Worm (Caenorhabditis elegans): ENCODE results near the gene garr-1.
A peak's percentile ranks its signal among the peaks of the same experiment; 100 is the strongest.
"Not testable (repeated sequence)": the region's sequence is repeated elsewhere in the genome, so short reads cannot be mapped to it uniquely, and the experiment has no call there.

Gene garr-1

DNA sequence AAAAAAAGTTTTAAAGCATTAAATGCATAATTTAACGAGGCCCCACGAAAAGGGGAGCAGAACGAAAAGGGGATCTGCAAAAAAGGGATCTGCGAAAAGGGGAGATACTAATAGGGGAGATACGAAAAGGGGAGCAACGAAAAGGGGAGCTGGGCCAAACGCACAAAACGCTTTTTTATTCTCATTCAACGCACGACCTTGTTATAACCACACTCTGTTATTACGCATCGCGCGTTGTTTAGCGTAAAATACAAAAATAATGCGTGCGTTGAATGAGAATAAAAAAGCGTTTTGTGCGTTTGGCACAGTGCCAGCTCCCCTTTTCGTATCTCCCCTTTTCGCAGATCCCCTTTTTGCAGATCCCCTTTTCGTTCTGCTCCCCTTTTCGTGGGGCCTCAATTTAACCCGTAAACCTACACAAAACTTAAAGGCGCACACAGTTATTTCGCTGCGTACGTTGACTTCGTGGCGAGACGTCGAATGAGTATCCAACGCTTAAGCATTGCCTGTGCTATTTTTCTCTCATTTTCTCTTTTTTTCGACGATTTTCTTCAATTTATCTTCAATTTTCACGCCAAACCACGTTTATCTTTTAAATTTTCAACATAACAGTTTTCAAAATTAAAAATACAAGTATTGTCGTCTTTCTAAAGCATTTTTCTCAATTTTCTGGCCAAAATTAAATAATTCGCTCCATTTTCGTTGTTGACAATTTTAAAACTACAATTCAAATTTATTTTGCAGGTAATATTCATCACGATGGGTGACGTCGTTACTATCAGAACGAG lies 40.6 kb upstream of the garr-1 start, which contains the start of gene rps-24:
Gene rps-24, plus strand, starts transcription at position 738 of the 788 bp plus-strand sequence.
- TF ChIP-seq fos-1 (tag; optimal IDR thresholded peaks at IDR 0.05) = peak; percentile 76
- peak; percentile 15 for TF ChIP-seq ama-1 (optimal IDR thresholded peaks at IDR 0.05)
- TF ChIP-seq gmeb-1 (tag; optimal IDR thresholded peaks at IDR 0.05) = peak; percentile 80
- peak; percentile 81 for TF ChIP-seq nhr-21 (tag; optimal IDR thresholded peaks at IDR 0.05)
- peak; percentile 95 for TF ChIP-seq nhr-129 (tag; optimal IDR thresholded peaks at IDR 0.05)
- TF ChIP-seq lin-13 (GFP tag; optimal IDR thresholded peaks at IDR 0.05) = peak; percentile 93
- peak; percentile 0 to 38 for TF ChIP-seq mdl-1 (tag; optimal IDR thresholded peaks at IDR 0.05)
- peak; percentile 86 for TF ChIP-seq sma-9 (GFP tag; optimal IDR thresholded peaks at IDR 0.05)
- TF ChIP-seq sma-9 (tag; optimal IDR thresholded peaks at IDR 0.05) = not testable (repeated sequence)
- peak; percentile 64 for TF ChIP-seq ztf-4 (tag; optimal IDR thresholded peaks at IDR 0.05)
- peak; percentile 80 for TF ChIP-seq sem-4 (tag; optimal IDR thresholded peaks at IDR 0.05)
- peak; percentile 83 for TF ChIP-seq Y55F3AM.14 (GFP tag; optimal IDR thresholded peaks at IDR 0.05)
- peak; percentile 88 for TF ChIP-seq C34F6.9 (tag; optimal IDR thresholded peaks at IDR 0.05)
- peak; percentile 49 for TF ChIP-seq blmp-1 (tag; optimal IDR thresholded peaks at IDR 0.05; ENCODE audit: insufficient read depth)
- TF ChIP-seq nhr-77 (tag; optimal IDR thresholded peaks at IDR 0.05) = peak; percentile 28
- peak; percentile 94 for TF ChIP-seq F13H6.1 (tag; optimal IDR thresholded peaks at IDR 0.05)
- peak; percentile 93 for TF ChIP-seq crh-2 (tag; optimal IDR thresholded peaks at IDR 0.05)
- peak; percentile 97 for TF ChIP-seq unc-55 (GFP tag; optimal IDR thresholded peaks at IDR 0.05)
- TF ChIP-seq lin-39 (tag; optimal IDR thresholded peaks at IDR 0.05) = peak; percentile 44
- TF ChIP-seq nhr-6 (tag; optimal IDR thresholded peaks at IDR 0.05) = peak; percentile 80
- peak; percentile 86 to 94 for TF ChIP-seq lsy-2 (tag; optimal IDR thresholded peaks at IDR 0.05)
- TF ChIP-seq snpc-4 (tag; optimal IDR thresholded peaks at IDR 0.05) = peak; percentile 64
- peak; percentile 53 for TF ChIP-seq zag-1 (tag; optimal IDR thresholded peaks at IDR 0.05)
- peak; percentile 51 for TF ChIP-seq ceh-82 (tag; optimal IDR thresholded peaks at IDR 0.05)
- TF ChIP-seq lin-11 (tag; optimal IDR thresholded peaks at IDR 0.05) = peak; percentile 60
- TF ChIP-seq egl-27 (tag; optimal IDR thresholded peaks at IDR 0.05) = peak; percentile 69
- TF ChIP-seq sma-3 (GFP tag; optimal IDR thresholded peaks at IDR 0.05) = peak; percentile 97
- TF ChIP-seq R02D3.7 (tag; optimal IDR thresholded peaks at IDR 0.05) = peak; percentile 86
- peak; percentile 65 for TF ChIP-seq ZK546.5 (tag; optimal IDR thresholded peaks at IDR 0.05)
- peak; percentile 87 for TF ChIP-seq mab-5 (tag; optimal IDR thresholded peaks at IDR 0.05)
- peak; percentile 81 for TF ChIP-seq nhr-25 (tag; optimal IDR thresholded peaks at IDR 0.05)

DNA sequence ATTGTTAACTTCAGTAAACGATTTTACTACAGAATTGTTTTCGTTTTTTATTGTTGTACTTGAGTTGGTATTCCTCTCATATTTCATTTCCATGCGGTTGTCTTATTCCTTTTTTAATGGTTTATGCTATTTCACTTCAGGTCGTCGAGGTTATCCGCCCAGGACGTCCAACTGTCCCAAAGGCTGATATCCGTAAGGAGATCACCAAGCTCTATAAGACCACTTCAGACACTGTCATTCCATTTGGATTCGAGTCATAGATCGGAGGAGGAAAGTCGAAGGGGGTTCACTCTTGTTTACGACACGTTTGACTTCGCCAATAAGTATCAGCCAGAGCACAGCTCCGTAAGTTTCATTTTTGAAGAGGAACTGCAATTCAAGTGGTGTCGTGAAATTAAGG lies 39.4 kb upstream of the garr-1 start, which contains the start of gene T07A9.14:
Gene T07A9.14, plus strand, starts transcription at position 124 of the 400 bp plus-strand sequence.
- TF ChIP-seq ztf-1 (GFP tag; conservative IDR thresholded peaks at IDR 0.05) (no peak), ceh-16 (tag; optimal IDR thresholded peaks at IDR 0.05) (no peak), dmd-4 (tag; optimal IDR thresholded peaks at IDR 0.05) (no peak), nhr-10 (tag; optimal IDR thresholded peaks at IDR 0.05) (no peak), crh-2 (tag; optimal IDR thresholded peaks at IDR 0.05) (no peak), unc-55 (GFP tag; optimal IDR thresholded peaks at IDR 0.05) (no peak), R02D3.7 (tag; optimal IDR thresholded peaks at IDR 0.05) (no peak), elt-3 (tag; optimal IDR thresholded peaks at IDR 0.05) (no peak), nhr-6 (tag; optimal IDR thresholded peaks at IDR 0.05) (no peak), nhr-21 (tag; optimal IDR thresholded peaks at IDR 0.05) (no peak), unc-39 (tag; optimal IDR thresholded peaks at IDR 0.05) (no peak)

- TF ChIP-seq nhr-12 (tag; optimal IDR thresholded peaks at IDR 0.05) (no peak), dmd-4 (tag; optimal IDR thresholded peaks at IDR 0.05) (no peak), alr-1 (tag; optimal IDR thresholded peaks at IDR 0.05) (no peak)
Observed at ce11 chrIV:387283-388048, 38.5 kb upstream of the garr-1 start.

Data from whole organism, L2 larva.